Worm (Caenorhabditis elegans) whole organism, midembryonic: ENCODE measurements around the gene T16G12.3.
"Not testable (repeated sequence)": the region's sequence is repeated elsewhere in the genome, so short reads cannot be mapped to it uniquely, and the experiment has no call there.

ENCODE experiments used
- T22C8.4 ChIP-seq: fragments of 200-800 bp; sonication (Bioruptor generic); IDR thresholded peaks from 2 replicates; pipeline ENCODE4 v1.3.6; 2022; ENCODE audit warnings: missing genetic modification characterization, missing compliant biosample characterization
- cog-1 ChIP-seq: sonication (generic microtip); optimal IDR thresholded peaks from 2 replicates; lab custom pipeline; 2016; ENCODE audit warnings: missing genetic modification characterization, missing compliant biosample characterization
- flt-1 ChIP-seq: fragments of 200-800 bp; sonication (Bioruptor generic); IDR thresholded peaks from 2 replicates; pipeline ENCODE4 v1.3.6; 2022; ENCODE audit warnings: missing genetic modification characterization, missing compliant biosample characterization
- med-1 ChIP-seq: sonication (generic microtip); optimal IDR thresholded peaks from 2 replicates; lab custom pipeline; 2017; ENCODE audit warnings: missing genetic modification characterization, mild to moderate bottlenecking, missing compliant biosample characterization, antibody characterized with exemption, missing genetic modification reagents; ENCODE audit not compliant: insufficient read depth
- ref-1 ChIP-seq: fragments of 200-800 bp; sonication (Bioruptor generic); conservative IDR thresholded peaks from 2 replicates; pipeline ENCODE4 v1.3.6; 2022; ENCODE audit warnings: missing genetic modification reagents, missing genetic modification characterization, missing compliant biosample characterization
- tab-1 ChIP-seq: fragments of 200-800 bp; sonication (Bioruptor generic); IDR thresholded peaks from 2 replicates; pipeline ENCODE4 v1.3.6; 2022; ENCODE audit warnings: missing genetic modification characterization, missing compliant biosample characterization
- ztf-23 ChIP-seq: fragments of 200-800 bp; sonication (Bioruptor generic); IDR thresholded peaks from 2 replicates; pipeline ENCODE4 v1.3.6; 2022; ENCODE audit warnings: missing genetic modification reagents, missing genetic modification characterization, missing compliant biosample characterization
- ztf-29 ChIP-seq: fragments of 200-800 bp; sonication (Bioruptor generic); IDR thresholded peaks from 2 replicates; pipeline ENCODE4 v1.3.6; 2022; ENCODE audit warnings: missing genetic modification reagents, missing genetic modification characterization, missing compliant biosample characterization

ce11 chrIII:10050321-10050720 is at the start of gene T16G12.3:
- not testable (repeated sequence) for TF ChIP-seq tab-1 (GFP tag; lab: Robert Waterston, UW); cog-1; med-1 (GFP tag; lab: Kevin White, UChicago); T22C8.4 (GFP tag; lab: Robert Waterston, UW); ztf-29 (GFP tag; lab: Robert Waterston, UW); ztf-23 (GFP tag; lab: Robert Waterston, UW); ref-1 (GFP tag; lab: Robert Waterston, UW); flt-1 (GFP tag; lab: Robert Waterston, UW)
